Fruit fly (Drosophila melanogaster): Measurements from ENCODE around the gene ghi.

The ghi gene

dm6 chr3L:9489627-9490026 lies 38.0 kb downstream of the ghi start:
- TF ChIP-seq Clk (GFP tag; optimal IDR thresholded peaks at IDR 0.05) (no peak), toe (GFP tag; optimal IDR thresholded peaks at IDR 0.05) (no peak), Mnt (GFP tag; optimal IDR thresholded peaks at IDR 0.05) (no peak)

dm6 chr3L:9490432-9490831 lies 38.8 kb downstream of the ghi start:
- TF ChIP-seq CG7101 (tag; optimal IDR thresholded peaks at IDR 0.05) (no peak), Mnt (GFP tag; optimal IDR thresholded peaks at IDR 0.05) (no peak), cic (GFP tag; optimal IDR thresholded peaks at IDR 0.05) (no peak), CG5204 (GFP tag; optimal IDR thresholded peaks at IDR 0.05) (no peak), tj (GFP tag; optimal IDR thresholded peaks at IDR 0.05) (no peak), CG33017 (tag; optimal IDR thresholded peaks at IDR 0.05) (no peak), Clk (GFP tag; optimal IDR thresholded peaks at IDR 0.05) (no peak), CG12768 (GFP tag; optimal IDR thresholded peaks at IDR 0.05) (no peak), CG1620 (GFP tag; optimal IDR thresholded peaks at IDR 0.05) (no peak), CG11617 (GFP tag; optimal IDR thresholded peaks at IDR 0.05) (no peak), Hr96 (GFP tag; optimal IDR thresholded peaks at IDR 0.05) (no peak), toe (GFP tag; optimal IDR thresholded peaks at IDR 0.05) (no peak), ovo (GFP tag; optimal IDR thresholded peaks at IDR 0.05) (no peak), bab1 (GFP tag; optimal IDR thresholded peaks at IDR 0.05) (no peak), cnc (optimal IDR thresholded peaks at IDR 0.05) (no peak), Crg-1 (GFP tag; optimal IDR thresholded peaks at IDR 0.05) (no peak), kay (GFP tag; ENCODE audit: borderline replicate concordance) (no peak), CG7045 (GFP tag; optimal IDR thresholded peaks at IDR 0.05) (no peak), pad (GFP tag; optimal IDR thresholded peaks at IDR 0.05) (no peak)

- no peak for TF ChIP-seq Crg-1 (GFP tag; optimal IDR thresholded peaks at IDR 0.05)
- TF ChIP-seq CG11617 (GFP tag; optimal IDR thresholded peaks at IDR 0.05): no peak
- TF ChIP-seq Mnt (GFP tag; optimal IDR thresholded peaks at IDR 0.05): no peak
- TF ChIP-seq CG14711 (tag; optimal IDR thresholded peaks at IDR 0.05): no peak
- no peak for TF ChIP-seq CG7101 (tag; optimal IDR thresholded peaks at IDR 0.05)
- TF ChIP-seq CG1620 (GFP tag; optimal IDR thresholded peaks at IDR 0.05): no peak
- TF ChIP-seq CG12768 (GFP tag; optimal IDR thresholded peaks at IDR 0.05): no peak
- no peak for TF ChIP-seq tj (GFP tag; optimal IDR thresholded peaks at IDR 0.05)
- no peak for TF ChIP-seq kay (GFP tag; ENCODE audit: borderline replicate concordance)
- no peak for TF ChIP-seq Clk (GFP tag; optimal IDR thresholded peaks at IDR 0.05)
- TF ChIP-seq pad (GFP tag; optimal IDR thresholded peaks at IDR 0.05): no peak
These were observed 39.7 kb downstream of the ghi start for dm6 chr3L:9491331-9491730.

DNA sequence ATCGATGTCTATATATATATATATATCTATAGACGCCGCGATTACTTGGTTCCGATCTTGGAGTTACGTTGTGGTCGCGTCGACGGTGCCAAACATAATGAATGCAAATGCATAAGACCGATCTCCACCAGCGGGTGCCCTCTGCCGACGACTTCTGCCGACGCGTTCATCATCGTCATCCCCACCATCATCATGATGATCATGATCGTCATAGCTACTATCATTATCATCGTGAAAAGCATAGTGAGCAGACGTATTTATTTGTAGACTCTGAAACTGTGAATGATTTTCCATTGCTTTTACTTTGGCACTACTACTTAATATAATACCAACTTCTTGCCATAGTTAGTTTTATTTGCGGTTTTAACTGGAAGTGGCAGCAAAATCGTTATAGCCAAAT lies 40.4 kb downstream of the ghi start, which contains the start of gene CG32037:
Gene CG32037 (minus strand): TSS at position 101 of the 400 bp plus-strand sequence.
- no peak for TF ChIP-seq Hr96 (GFP tag; optimal IDR thresholded peaks at IDR 0.05)
- no peak for TF ChIP-seq Crg-1 (GFP tag; optimal IDR thresholded peaks at IDR 0.05)
- no peak for TF ChIP-seq Clk (GFP tag; optimal IDR thresholded peaks at IDR 0.05)
- no peak for TF ChIP-seq pad (GFP tag; optimal IDR thresholded peaks at IDR 0.05)
- TF ChIP-seq toe (GFP tag; optimal IDR thresholded peaks at IDR 0.05): no peak
- no peak for TF ChIP-seq tj (GFP tag; optimal IDR thresholded peaks at IDR 0.05)
- TF ChIP-seq CG5204 (GFP tag; optimal IDR thresholded peaks at IDR 0.05): no peak
- TF ChIP-seq CG14711 (tag; optimal IDR thresholded peaks at IDR 0.05): no peak
- TF ChIP-seq CG11617 (GFP tag; optimal IDR thresholded peaks at IDR 0.05): no peak
- no peak for TF ChIP-seq CG12768 (GFP tag; optimal IDR thresholded peaks at IDR 0.05)
- no peak for TF ChIP-seq CG33017 (tag; optimal IDR thresholded peaks at IDR 0.05)
- TF ChIP-seq cic (GFP tag; optimal IDR thresholded peaks at IDR 0.05): no peak

DNA sequence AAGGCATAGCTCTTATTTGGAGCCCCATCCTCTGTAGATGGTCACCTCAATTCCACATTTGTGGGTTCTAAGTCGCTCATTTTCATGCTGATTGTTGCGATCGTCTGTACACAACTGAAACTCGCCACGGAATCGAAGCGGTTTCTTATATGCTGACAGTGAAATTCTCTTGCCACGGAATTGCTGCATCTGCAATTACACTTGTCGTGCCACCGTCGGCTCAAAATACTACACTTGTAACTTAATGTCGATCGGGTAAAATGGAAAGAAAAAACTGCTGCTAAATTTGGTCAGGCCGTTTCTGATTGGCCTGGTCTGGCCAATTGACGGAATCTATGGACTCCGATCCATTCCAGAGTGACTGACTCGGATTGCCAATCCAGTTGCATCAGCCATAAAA lies 45.6 kb downstream of the ghi start:
- TF ChIP-seq toe (GFP tag; optimal IDR thresholded peaks at IDR 0.05) (no peak), kay (GFP tag; ENCODE audit: borderline replicate concordance) (no peak), CG7101 (tag; optimal IDR thresholded peaks at IDR 0.05) (no peak), Mnt (GFP tag; optimal IDR thresholded peaks at IDR 0.05) (no peak), CG5204 (GFP tag; optimal IDR thresholded peaks at IDR 0.05) (no peak), bab1 (GFP tag; optimal IDR thresholded peaks at IDR 0.05) (peak; percentile 7), CG33017 (tag; optimal IDR thresholded peaks at IDR 0.05) (no peak), cic (GFP tag; optimal IDR thresholded peaks at IDR 0.05) (no peak), tj (GFP tag; optimal IDR thresholded peaks at IDR 0.05) (peak; percentile 100)

dm6 chr3L:9497981-9498619 lies 46.4 kb downstream of the ghi start:
- TF ChIP-seq CG7101 (tag; optimal IDR thresholded peaks at IDR 0.05) (no peak), kay (GFP tag; ENCODE audit: borderline replicate concordance) (peak; percentile 60), cnc (optimal IDR thresholded peaks at IDR 0.05) (no peak), Mnt (GFP tag; optimal IDR thresholded peaks at IDR 0.05) (no peak), cic (GFP tag; optimal IDR thresholded peaks at IDR 0.05) (peak; percentile 51), CG12768 (GFP tag; optimal IDR thresholded peaks at IDR 0.05) (peak; percentile 21), tj (GFP tag; optimal IDR thresholded peaks at IDR 0.05) (peak; percentile 23)
